Worm (Caenorhabditis elegans) whole organism, late embryonic: ENCODE data around the gene klp-18.

Source experiments
- C38D4.7 ChIP-seq: fragments of 200-800 bp; sonication (Bioruptor generic); optimal IDR thresholded peaks from 2 replicates; lab custom pipeline; 2018; ENCODE audit warnings: mild to moderate bottlenecking, missing genetic modification characterization, moderate library complexity, missing compliant biosample characterization
- F13H6.1 ChIP-seq: sonication (generic microtip); optimal IDR thresholded peaks from 2 replicates; lab custom pipeline; 2016; ENCODE audit warnings: missing genetic modification characterization, missing compliant biosample characterization
- K02D7.2 ChIP-seq: sonication (generic microtip); optimal IDR thresholded peaks from 2 replicates; lab custom pipeline; 2017; ENCODE audit warnings: mild to moderate bottlenecking, missing genetic modification characterization, missing compliant biosample characterization
- K09A11.1 ChIP-seq: sonication (generic microtip); optimal IDR thresholded peaks from 2 replicates; lab custom pipeline; 2017; ENCODE audit warnings: antibody characterized with exemption, mild to moderate bottlenecking, missing genetic modification characterization, missing compliant biosample characterization; ENCODE audit not compliant: insufficient read depth
- T23F11.4 ChIP-seq: fragments of 200-800 bp; sonication (Bioruptor generic); optimal IDR thresholded peaks from 2 replicates; lab custom pipeline; 2018; ENCODE audit warnings: mild to moderate bottlenecking, missing genetic modification characterization, missing compliant biosample characterization
- Y22D7AL.16 ChIP-seq: sonication (generic microtip); optimal IDR thresholded peaks from 2 replicates; lab custom pipeline; 2016; ENCODE audit warnings: missing genetic modification characterization, missing compliant biosample characterization
- ama-1 ChIP-seq: fragments of 150-350 bp; optimal IDR thresholded peaks from 2 replicates; lab custom pipeline; 2014
- ceh-14 ChIP-seq: sonication (generic microtip); optimal IDR thresholded peaks from 2 replicates; lab custom pipeline; 2016; ENCODE audit warnings: missing genotype, missing genetic modification characterization, missing compliant biosample characterization
- ceh-2 ChIP-seq: sonication (generic microtip); optimal IDR thresholded peaks from 2 replicates; lab custom pipeline; 2016; ENCODE audit warnings: missing genotype, missing genetic modification characterization, missing compliant biosample characterization
- ceh-34 ChIP-seq: sonication (generic microtip); optimal IDR thresholded peaks from 2 replicates; lab custom pipeline; 2016; ENCODE audit warnings: mild to moderate bottlenecking, missing genetic modification characterization, missing compliant biosample characterization
- ceh-45 ChIP-seq: fragments of 200-800 bp; sonication (Bioruptor generic); IDR thresholded peaks from 2 replicates; pipeline ENCODE4 v1.3.6; 2022; ENCODE audit warnings: missing genetic modification reagents, missing genetic modification characterization, missing compliant biosample characterization
- ceh-48 ChIP-seq: sonication (generic microtip); optimal IDR thresholded peaks from 2 replicates; lab custom pipeline; 2016; ENCODE audit warnings: missing genetic modification characterization, inconsistent platforms, missing compliant biosample characterization
- ceh-6 ChIP-seq: fragments of 200-800 bp; sonication (Bioruptor generic); optimal IDR thresholded peaks from 2 replicates; lab custom pipeline; 2018; ENCODE audit warnings: mild to moderate bottlenecking, missing genetic modification characterization, missing compliant biosample characterization
- ceh-9 ChIP-seq: sonication (generic microtip); optimal IDR thresholded peaks from 2 replicates; lab custom pipeline; 2016; ENCODE audit warnings: mild to moderate bottlenecking, missing genetic modification characterization, inconsistent platforms, missing compliant biosample characterization
- che-1 ChIP-seq: sonication (generic microtip); optimal IDR thresholded peaks from 2 replicates; lab custom pipeline; 2016; ENCODE audit warnings: mild to moderate bottlenecking, missing genetic modification characterization, missing compliant biosample characterization
- dmd-4 ChIP-seq: sonication (generic microtip); optimal IDR thresholded peaks from 2 replicates; lab custom pipeline; 2016; ENCODE audit warnings: borderline replicate concordance, missing genetic modification characterization, missing compliant biosample characterization
- elt-4 ChIP-seq: sonication (generic microtip); optimal IDR thresholded peaks from 2 replicates; lab custom pipeline; 2016; ENCODE audit warnings: missing genetic modification characterization, missing compliant biosample characterization
- ets-4 ChIP-seq: sonication (generic microtip); optimal IDR thresholded peaks from 2 replicates; lab custom pipeline; 2016; ENCODE audit warnings: missing genetic modification characterization, missing compliant biosample characterization
- eyg-1 ChIP-seq: sonication (generic microtip); optimal IDR thresholded peaks from 2 replicates; lab custom pipeline; 2016; ENCODE audit warnings: missing genotype, missing genetic modification characterization, missing compliant biosample characterization
- fkh-10 ChIP-seq: fragments of 150-350 bp; optimal IDR thresholded peaks from 2 replicates; lab custom pipeline; 2014; ENCODE audit warnings: missing biosample characterization, missing genetic modification reagents, missing genetic modification characterization
- hlh-13 ChIP-seq: fragments of 200-800 bp; sonication (Bioruptor generic); optimal IDR thresholded peaks from 2 replicates; lab custom pipeline; 2018; ENCODE audit warnings: mild to moderate bottlenecking, missing genetic modification characterization, missing compliant biosample characterization
- hlh-15 ChIP-seq: sonication (generic microtip); optimal IDR thresholded peaks from 2 replicates; lab custom pipeline; 2016; ENCODE audit warnings: missing genetic modification characterization, missing compliant biosample characterization
- hlh-8 ChIP-seq: sonication (generic microtip); optimal IDR thresholded peaks from 2 replicates; lab custom pipeline; 2016; ENCODE audit warnings: missing genotype, missing genetic modification characterization, missing compliant biosample characterization
- lim-6 ChIP-seq: sonication (generic microtip); optimal IDR thresholded peaks from 2 replicates; lab custom pipeline; 2016; ENCODE audit warnings: missing genetic modification characterization, missing compliant biosample characterization
- lin-11 ChIP-seq: fragments of 200-800 bp; sonication (Bioruptor generic); optimal IDR thresholded peaks from 2 replicates; lab custom pipeline; 2018; ENCODE audit warnings: mild to moderate bottlenecking, missing genetic modification characterization, missing compliant biosample characterization
- madf-2 ChIP-seq: sonication (generic microtip); optimal IDR thresholded peaks from 2 replicates; lab custom pipeline; 2017; ENCODE audit warnings: missing genetic modification characterization, missing compliant biosample characterization
- nfya-1 ChIP-seq: sonication (generic microtip); optimal IDR thresholded peaks from 2 replicates; lab custom pipeline; 2017; ENCODE audit warnings: missing genetic modification characterization, mild to moderate bottlenecking, missing compliant biosample characterization, antibody characterized with exemption, moderate library complexity
- nhr-11 ChIP-seq: fragments of 150-350 bp; optimal IDR thresholded peaks from 2 replicates; lab custom pipeline; 2014; ENCODE audit warnings: missing biosample characterization, missing genetic modification characterization
- nhr-232 ChIP-seq: sonication (generic microtip); optimal IDR thresholded peaks from 2 replicates; lab custom pipeline; 2016; ENCODE audit warnings: missing genetic modification characterization, missing compliant biosample characterization
- npax-4 ChIP-seq: sonication (generic microtip); optimal IDR thresholded peaks from 2 replicates; lab custom pipeline; 2016; ENCODE audit warnings: missing genetic modification characterization, missing compliant biosample characterization
- odd-2 ChIP-seq: sonication (generic microtip); optimal IDR thresholded peaks from 2 replicates; lab custom pipeline; 2017; ENCODE audit warnings: antibody characterized with exemption, mild to moderate bottlenecking, missing genetic modification characterization, missing compliant biosample characterization
- pat-9 ChIP-seq: fragments of 200-800 bp; sonication (Bioruptor generic); optimal IDR thresholded peaks from 2 replicates; lab custom pipeline; 2018; ENCODE audit warnings: mild to moderate bottlenecking, missing genetic modification characterization, moderate library complexity, missing compliant biosample characterization
- pha-2 ChIP-seq: sonication (generic microtip); optimal IDR thresholded peaks from 2 replicates; lab custom pipeline; 2017; ENCODE audit warnings: mild to moderate bottlenecking, missing genetic modification characterization, missing compliant biosample characterization
- pha-4 ChIP-seq: fragments of 150-350 bp; optimal IDR thresholded peaks from 2 replicates; lab custom pipeline; 2018; ENCODE audit warnings: missing biosample characterization, missing genetic modification reagents, missing genetic modification characterization
- pqm-1 ChIP-seq: sonication (generic microtip); optimal IDR thresholded peaks from 2 replicates; lab custom pipeline; 2016; ENCODE audit warnings: missing genetic modification characterization, missing compliant biosample characterization
- sox-2 ChIP-seq: fragments of 200-800 bp; sonication (Bioruptor generic); IDR thresholded peaks from 2 replicates; pipeline ENCODE4 v1.3.6; 2022; ENCODE audit warnings: missing genetic modification reagents, missing genetic modification characterization, missing compliant biosample characterization
- syd-9 ChIP-seq: sonication (generic microtip); optimal IDR thresholded peaks from 2 replicates; lab custom pipeline; 2016; ENCODE audit warnings: mild to moderate bottlenecking, missing genetic modification characterization, moderate library complexity, missing compliant biosample characterization
- tbx-7 ChIP-seq: sonication (generic microtip); optimal IDR thresholded peaks from 2 replicates; lab custom pipeline; 2016; ENCODE audit warnings: missing genotype, missing genetic modification characterization, missing compliant biosample characterization
- ttx-3 ChIP-seq: sonication (generic microtip); optimal IDR thresholded peaks from 2 replicates; lab custom pipeline; 2016; ENCODE audit warnings: missing genetic modification reagents, missing genetic modification characterization, missing compliant biosample characterization
- unc-42 ChIP-seq: sonication (generic microtip); optimal IDR thresholded peaks from 2 replicates; lab custom pipeline; 2016; ENCODE audit warnings: missing genotype, missing genetic modification characterization, missing compliant biosample characterization
- unc-86 ChIP-seq: sonication (generic microtip); optimal IDR thresholded peaks from 2 replicates; lab custom pipeline; 2016; ENCODE audit warnings: missing genetic modification characterization, missing compliant biosample characterization
- zip-5 ChIP-seq: sonication (generic microtip); optimal IDR thresholded peaks from 2 replicates; lab custom pipeline; 2016; ENCODE audit warnings: missing genetic modification characterization, missing compliant biosample characterization

klp-18 gene

ce11 chrIV:7016502-7016901 lies 23.5 kb upstream of the klp-18 start (continued):
- no peak for TF ChIP-seq ceh-45 (GFP tag; lab: Robert Waterston, UW)
- TF ChIP-seq Y22D7AL.16 (tag; lab: Kevin White, UChicago): no peak
- TF ChIP-seq syd-9: no peak
- TF ChIP-seq ceh-6: no peak
- peak; percentile 52 for TF ChIP-seq unc-42 (tag; lab: Kevin White, UChicago)
- no peak for TF ChIP-seq lin-11
- no peak for TF ChIP-seq npax-4 (tag; lab: Kevin White, UChicago)
- no peak for TF ChIP-seq ceh-9 (tag; lab: Kevin White, UChicago)
- TF ChIP-seq tbx-7: no peak
- no peak for TF ChIP-seq pat-9
- no peak for TF ChIP-seq K09A11.1 (tag; lab: Kevin White, UChicago)
- TF ChIP-seq hlh-8 (tag; lab: Kevin White, UChicago): peak; percentile 2
- TF ChIP-seq madf-2 (tag; lab: Kevin White, UChicago): no peak
- no peak for TF ChIP-seq K02D7.2
- TF ChIP-seq sox-2 (GFP tag; lab: Robert Waterston, UW): no peak
- TF ChIP-seq pha-4: no peak
- TF ChIP-seq nfya-1 (tag; lab: Kevin White, UChicago): peak; percentile 61
- no peak for TF ChIP-seq ama-1 (lab: Kevin White, UChicago)
- TF ChIP-seq eyg-1 (tag; lab: Kevin White, UChicago): no peak
- no peak for TF ChIP-seq F13H6.1 (tag; lab: Kevin White, UChicago)
- no peak for TF ChIP-seq C38D4.7 (GFP tag; lab: Kevin White, UChicago)
- no peak for TF ChIP-seq elt-4 (tag; lab: Kevin White, UChicago)
- no peak for TF ChIP-seq pqm-1
- TF ChIP-seq hlh-15 (tag; lab: Kevin White, UChicago): no peak
- peak; percentile 13 for TF ChIP-seq ceh-34 (tag; lab: Kevin White, UChicago)
- no peak for TF ChIP-seq dmd-4
- no peak for TF ChIP-seq T23F11.4
- TF ChIP-seq ceh-14 (tag; lab: Kevin White, UChicago): no peak
- no peak for TF ChIP-seq ttx-3
- TF ChIP-seq hlh-13: no peak
- no peak for TF ChIP-seq lim-6 (tag; lab: Kevin White, UChicago)
- no peak for TF ChIP-seq nhr-232
- no peak for TF ChIP-seq nhr-11 (tag; lab: Kevin White, UChicago)
- TF ChIP-seq, all 69 proteins: peak for 9

ce11 chrIV:7017123-7017674 lies 22.8 kb upstream of the klp-18 start, which contains the start of gene gldi-4:
Gene gldi-4, plus strand, starts transcription at chrIV:7017624.
- TF ChIP-seq unc-42 (tag; lab: Kevin White, UChicago) (peak; percentile 22), hlh-13 (no peak), ceh-48 (tag; lab: Kevin White, UChicago) (peak; percentile 69)

ce11 chrIV:7018623-7019022 lies 21.4 kb upstream of the klp-18 start:
- TF ChIP-seq ets-4 (tag; lab: Kevin White, UChicago) (no peak), zip-5 (tag; lab: Kevin White, UChicago) (no peak), unc-86 (tag; lab: Kevin White, UChicago) (no peak), K09A11.1 (tag; lab: Kevin White, UChicago) (no peak)

ce11 chrIV:7020630-7021029 lies 19.4 kb upstream of the klp-18 start:
- no peak for TF ChIP-seq hlh-15 (tag; lab: Kevin White, UChicago)
- TF ChIP-seq nhr-232: no peak
- TF ChIP-seq che-1 (tag; lab: Kevin White, UChicago): no peak
- TF ChIP-seq fkh-10: no peak
- no peak for TF ChIP-seq odd-2 (tag; lab: Kevin White, UChicago)
- TF ChIP-seq eyg-1 (tag; lab: Kevin White, UChicago): no peak
- TF ChIP-seq ceh-2: no peak
- no peak for TF ChIP-seq pha-2
- no peak for TF ChIP-seq elt-4 (tag; lab: Kevin White, UChicago)
- TF ChIP-seq K02D7.2: no peak
